Fruit fly (Drosophila melanogaster) whole organism, embryonic: ENCODE results near the gene CG7546.

Experiments
- Abd-B ChIP-seq: fragments of 200-800 bp; sonication (Bioruptor generic); optimal IDR thresholded peaks from 2 replicates; lab custom pipeline; 2018; ENCODE audit warnings: missing biosample characterization, mild to moderate bottlenecking, missing genetic modification characterization, moderate library complexity
- Awh ChIP-seq: fragments of 200-800 bp; sonication (Bioruptor generic); IDR thresholded peaks from 2 replicates; pipeline ENCODE4, ENCODE4 v1.3.6; 2022; ENCODE audit warnings: missing biosample characterization, missing genetic modification characterization
- B-H1 ChIP-seq: fragments of 200-800 bp; sonication (Bioruptor generic); IDR thresholded peaks from 3 replicates; pipeline ENCODE4 v1.3.6; 2022; ENCODE audit warnings: missing biosample characterization, missing genetic modification characterization
- CG10209 ChIP-seq: fragments of 200-800 bp; sonication (Bioruptor generic); optimal IDR thresholded peaks from 3 replicates; lab custom pipeline; 2017; ENCODE audit warnings: missing biosample characterization, mild to moderate bottlenecking, missing genetic modification characterization, missing genetic modification reagents
- CG10366 ChIP-seq: fragments of 200-800 bp; sonication (Bioruptor generic); IDR thresholded peaks from 2 replicates; pipeline ENCODE4 v1.3.6; 2022; ENCODE audit warnings: missing biosample characterization, missing genetic modification characterization
- CG11504 ChIP-seq: fragments of 200-800 bp; sonication (Bioruptor generic); optimal IDR thresholded peaks from 3 replicates; lab custom pipeline; 2019; ENCODE audit warnings: missing biosample characterization, mild to moderate bottlenecking, missing genetic modification characterization, moderate library complexity
- CG12155 ChIP-seq: fragments of 200-800 bp; sonication (Bioruptor generic); optimal IDR thresholded peaks from 3 replicates; lab custom pipeline; 2016; ENCODE audit warnings: missing biosample characterization, missing genetic modification characterization
- CG13424 ChIP-seq: fragments of 200-800 bp; sonication (Bioruptor generic); optimal IDR thresholded peaks from 2 replicates; lab custom pipeline; 2019; ENCODE audit warnings: missing biosample characterization, mild to moderate bottlenecking, missing genetic modification characterization, moderate library complexity
- CG15696 ChIP-seq: fragments of 200-800 bp; sonication (Bioruptor generic); optimal IDR thresholded peaks from 2 replicates; lab custom pipeline; 2019; ENCODE audit warnings: missing biosample characterization, mild to moderate bottlenecking, missing genetic modification characterization, moderate library complexity
- CG17385 ChIP-seq: fragments of 200-800 bp; sonication (Bioruptor generic); optimal IDR thresholded peaks from 3 replicates; lab custom pipeline; 2018; ENCODE audit warnings: missing biosample characterization, mild to moderate bottlenecking, missing genetic modification characterization
- CG32772 ChIP-seq: fragments of 200-800 bp; sonication (Bioruptor generic); IDR thresholded peaks from 2 replicates; pipeline ENCODE4 v1.3.6; 2022; ENCODE audit warnings: missing biosample characterization, missing genetic modification characterization
- CG3281 ChIP-seq: fragments of 200-800 bp; sonication (Bioruptor generic); optimal IDR thresholded peaks from 3 replicates; lab custom pipeline; 2017; ENCODE audit warnings: missing biosample characterization, mild to moderate bottlenecking, missing genetic modification characterization
- CG34422 ChIP-seq: fragments of 200-800 bp; sonication (Bioruptor generic); IDR thresholded peaks from 3 replicates; pipeline ENCODE4 v1.3.6; 2022; ENCODE audit warnings: missing biosample characterization, missing genetic modification characterization
- CG4404 ChIP-seq: fragments of 200-800 bp; sonication (Bioruptor generic); IDR thresholded peaks from 2 replicates; pipeline ENCODE4 v1.3.6; 2022; ENCODE audit warnings: missing biosample characterization, missing genetic modification characterization
- CG4730 ChIP-seq: fragments of 200-800 bp; sonication (Bioruptor generic); IDR thresholded peaks from 2 replicates; pipeline ENCODE4 v1.3.6; 2022; ENCODE audit warnings: missing biosample characterization, missing genetic modification characterization
- CG7839 ChIP-seq: fragments of 200-800 bp; sonication (Bioruptor generic); optimal IDR thresholded peaks from 3 replicates; lab custom pipeline; 2018; ENCODE audit warnings: missing biosample characterization, mild to moderate bottlenecking, missing genetic modification characterization, moderate library complexity
- CG8089 ChIP-seq: fragments of 200-800 bp; sonication (Bioruptor generic); optimal IDR thresholded peaks from 3 replicates; lab custom pipeline; 2016; ENCODE audit warnings: missing biosample characterization, missing genetic modification characterization
- CG9437 ChIP-seq: fragments of 200-800 bp; sonication (Bioruptor generic); optimal IDR thresholded peaks from 2 replicates; lab custom pipeline; 2018; ENCODE audit warnings: missing biosample characterization, mild to moderate bottlenecking, missing genetic modification characterization
- CG9797 ChIP-seq: fragments of 200-800 bp; sonication (Bioruptor generic); optimal IDR thresholded peaks from 3 replicates; lab custom pipeline; 2018; ENCODE audit warnings: missing biosample characterization, mild to moderate bottlenecking, missing genetic modification characterization
- E2f1 ChIP-seq: fragments of 200-800 bp; sonication (Bioruptor generic); IDR thresholded peaks from 2 replicates; pipeline ENCODE4 v1.3.6; 2022; ENCODE audit warnings: missing biosample characterization, missing genetic modification characterization
- E2f2 ChIP-seq: fragments of 200-800 bp; sonication (Bioruptor generic); IDR thresholded peaks from 2 replicates; pipeline ENCODE4 v1.3.6; 2022; ENCODE audit warnings: missing biosample characterization, missing genetic modification characterization
- HLH3B ChIP-seq: fragments of 200-800 bp; sonication (Bioruptor generic); IDR thresholded peaks from 2 replicates; pipeline ENCODE4 v1.3.6; 2022; ENCODE audit warnings: missing biosample characterization, missing genetic modification characterization
- Med ChIP-seq: fragments of 200-800 bp; sonication (Bioruptor generic); peaks from one replicate; lab custom pipeline; 2016; ENCODE audit warnings: missing biosample characterization, missing genetic modification characterization, mild to moderate bottlenecking, inconsistent platforms, moderate library complexity
- Oli ChIP-seq: fragments of 200-800 bp; sonication (Bioruptor generic); optimal IDR thresholded peaks from 2 replicates; lab custom pipeline; 2018; ENCODE audit warnings: missing biosample characterization, mild to moderate bottlenecking, missing genetic modification characterization, moderate library complexity
- Rfx ChIP-seq: fragments of 200-800 bp; sonication (Bioruptor generic); IDR thresholded peaks from 2 replicates; pipeline ENCODE4 v1.3.6; 2022; ENCODE audit warnings: missing biosample characterization, missing genetic modification characterization
- Stat92E ChIP-seq, 3 experiments: fragments of >200 bp in 2 of 3; fragments of 200-800 bp in 1 of 3; sonication (Bioruptor generic) in 1 of 3; optimal IDR thresholded peaks; 2 replicates each; lab custom pipeline; 2017 to 2019; ENCODE audit warnings: missing biosample characterization in 3 of 3, missing genetic modification characterization in 3 of 3, mild to moderate bottlenecking in 1 of 3, moderate library complexity in 1 of 3
- Vsx1 ChIP-seq: fragments of 200-800 bp; sonication (Bioruptor generic); optimal IDR thresholded peaks from 2 replicates; lab custom pipeline; 2017; ENCODE audit warnings: missing biosample characterization, mild to moderate bottlenecking, missing genetic modification characterization, missing genetic modification reagents
- Xrp1 ChIP-seq: fragments of 200-800 bp; sonication (Bioruptor generic); IDR thresholded peaks from 2 replicates; pipeline ENCODE4 v1.3.6; 2022; ENCODE audit warnings: missing biosample characterization, missing genetic modification characterization
- az2 ChIP-seq: fragments of 200-800 bp; sonication (Bioruptor generic); optimal IDR thresholded peaks from 3 replicates; lab custom pipeline; 2016; ENCODE audit warnings: missing biosample characterization, missing genetic modification characterization
- bcd ChIP-seq: fragments of 200-800 bp; sonication (Bioruptor generic); optimal IDR thresholded peaks from 2 replicates; lab custom pipeline; 2017; ENCODE audit warnings: missing biosample characterization, mild to moderate bottlenecking, missing genetic modification characterization
- cato ChIP-seq: fragments of 200-800 bp; sonication (Bioruptor generic); optimal IDR thresholded peaks from 2 replicates; lab custom pipeline; 2016; ENCODE audit warnings: missing biosample characterization, missing genetic modification characterization, borderline replicate concordance
- dmrt11E ChIP-seq: fragments of 200-800 bp; sonication (Bioruptor generic); optimal IDR thresholded peaks from 3 replicates; lab custom pipeline; 2018; ENCODE audit warnings: missing biosample characterization, mild to moderate bottlenecking, missing genetic modification characterization, moderate library complexity
- dpn ChIP-seq, 2 experiments: fragments of 200-800 bp; sonication (Bioruptor generic); optimal IDR thresholded peaks; 3 replicates each; lab custom pipeline; 2016; ENCODE audit warnings: missing biosample characterization in 2 of 2, missing genetic modification characterization in 2 of 2
- en ChIP-seq: fragments of 200-800 bp; sonication (Bioruptor generic); optimal IDR thresholded peaks from 2 replicates; lab custom pipeline; 2016; ENCODE audit warnings: missing biosample characterization, missing genetic modification characterization
- gro ChIP-seq: fragments of 200-800 bp; sonication (Bioruptor generic); optimal IDR thresholded peaks from 2 replicates; lab custom pipeline; 2016; ENCODE audit warnings: missing biosample characterization, missing genetic modification characterization
- lilli ChIP-seq: fragments of 200-800 bp; sonication (Bioruptor generic); optimal IDR thresholded peaks from 3 replicates; lab custom pipeline; 2016; ENCODE audit warnings: missing biosample characterization, missing genetic modification characterization
- nom ChIP-seq: fragments of 200-800 bp; sonication (Bioruptor generic); optimal IDR thresholded peaks from 2 replicates; lab custom pipeline; 2017; ENCODE audit warnings: missing biosample characterization, missing genetic modification characterization, mild to moderate bottlenecking, moderate library complexity, missing genetic modification reagents
- phol ChIP-seq: fragments of 200-800 bp; sonication (Bioruptor generic); optimal IDR thresholded peaks from 3 replicates; lab custom pipeline; 2018; ENCODE audit warnings: missing biosample characterization, mild to moderate bottlenecking, missing genetic modification characterization, moderate library complexity
- sens ChIP-seq: fragments of 200-800 bp; sonication (Bioruptor generic); peaks from one replicate; lab custom pipeline; 2016; ENCODE audit warnings: missing biosample characterization, missing genetic modification characterization
- slou ChIP-seq: fragments of 200-800 bp; sonication (Bioruptor generic); optimal IDR thresholded peaks from 3 replicates; lab custom pipeline; 2016; ENCODE audit warnings: missing biosample characterization, missing genetic modification characterization
- ttk ChIP-seq: fragments of 200-800 bp; sonication (Bioruptor generic); IDR thresholded peaks from 2 replicates; pipeline ENCODE4 v2.1.2; 2022; ENCODE audit warnings: missing biosample characterization, missing genetic modification characterization
- yki ChIP-seq: fragments of >200 bp; optimal IDR thresholded peaks from 3 replicates; lab custom pipeline; 2018

Gene CG7546

dm6 chr3L:7521847-7522246 is 11.1 kb downstream of the CG7546 start (continued):
- TF ChIP-seq CG10366 = peak; percentile 39; the same call in 1 of the 2 replicates
- 0 out of 2 replicates have a peak, but pooled peaks have one; percentile 17 for TF ChIP-seq CG4730 (GFP tag; lab: Robert Waterston, UW)
- TF ChIP-seq slou (GFP tag; lab: Kevin White, UChicago) = no peak
- TF ChIP-seq CG3281 (GFP tag; lab: Kevin White, UChicago) = peak; percentile 13
- TF ChIP-seq Rfx (GFP tag; lab: Robert Waterston, UW) = peak; percentile 40; the same call in 1 of the 2 replicates
- peak; percentile 52 for TF ChIP-seq dmrt11E (tag; lab: Kevin White, UChicago)
- no peak for TF ChIP-seq nom (GFP tag; lab: Kevin White, UChicago)
- peak; percentile 57 for TF ChIP-seq CG7839
- no peak for TF ChIP-seq cato
- TF ChIP-seq CG11504 (tag; lab: Kevin White, UChicago) = peak; percentile 57
- TF ChIP-seq CG9437 (GFP tag; lab: Kevin White, UChicago) = peak; percentile 21
- 0 out of 2 replicates have a peak, but pooled peaks have one; percentile 15 for TF ChIP-seq ttk
- TF ChIP-seq B-H1 (GFP tag; lab: Robert Waterston, UW) = peak; percentile 18; the same call in 1 of the 3 replicates
- TF ChIP-seq CG34422 (GFP tag; lab: Robert Waterston, UW) = 0 out of 3 replicates have a peak, but pooled peaks have one; percentile 35
- no peak for TF ChIP-seq CG8089 (GFP tag; lab: Kevin White, UChicago)
- TF ChIP-seq Stat92E (GFP tag; optimal IDR thresholded peaks at IDR 0.05; lab: Kevin White, UChicago) = no peak
- peak; percentile 11; the same call in 1 of the 2 replicates for TF ChIP-seq HLH3B (GFP tag; lab: Robert Waterston, UW)
- TF ChIP-seq Awh (GFP tag; lab: Robert Waterston, UW) = peak; percentile 39; the same call in 1 of the 2 replicates
- TF ChIP-seq Vsx1 (GFP tag; lab: Kevin White, UChicago) = no peak
- peak; percentile 67 for TF ChIP-seq phol (tag; lab: Kevin White, UChicago)
- peak; percentile 36 for TF ChIP-seq Med (GFP tag; lab: Kevin White, UChicago)
- no peak for TF ChIP-seq en (GFP tag; lab: Kevin White, UChicago)
- peak; percentile 28 for TF ChIP-seq CG10209
- TF ChIP-seq gro (GFP tag; lab: Kevin White, UChicago) = no peak
- peak; percentile 40 for TF ChIP-seq CG13424 (tag; lab: Kevin White, UChicago)
- TF ChIP-seq yki (lab: Kevin White, UChicago) = no peak
- TF ChIP-seq CG15696 (tag; lab: Kevin White, UChicago) = no peak
- peak; percentile 19; the same call in 1 of the 2 replicates for TF ChIP-seq CG4404
- peak; percentile 39 for TF ChIP-seq sens (GFP tag; lab: Kevin White, UChicago)
- peak; percentile 7 for TF ChIP-seq CG12155
- peak; percentile 28; the same call in 1 of the 2 replicates for TF ChIP-seq E2f1
- TF ChIP-seq lilli (GFP tag; lab: Kevin White, UChicago) = no peak
- 0 out of 2 replicates have a peak, but pooled peaks have one; percentile 8 for TF ChIP-seq E2f2 (GFP tag; lab: Robert Waterston, UW)
- peak; percentile 71 for TF ChIP-seq Xrp1 (GFP tag; lab: Robert Waterston, UW)
- peak; percentile 9 for TF ChIP-seq Abd-B (GFP tag; lab: Kevin White, UChicago)
- TF ChIP-seq CG9797 (GFP tag; lab: Kevin White, UChicago) = no peak
- TF ChIP-seq CG32772 (GFP tag; lab: Robert Waterston, UW) = peak; percentile 48; the same call in 1 of the 2 replicates
- TF ChIP-seq dpn (GFP tag; optimal IDR thresholded peaks at IDR 0.05; lab: Kevin White, UChicago) = peak in 1 of 2 experiments; percentile 12
- TF ChIP-seq bcd (GFP tag; lab: Kevin White, UChicago) = peak; percentile 40
- TF ChIP-seq az2 (GFP tag; lab: Kevin White, UChicago) = peak; percentile 25
- no peak for TF ChIP-seq CG17385
- peak; percentile 43 for TF ChIP-seq Oli (tag; lab: Kevin White, UChicago)
- TF ChIP-seq, all 482 proteins: peak for 87
